Worm (Caenorhabditis elegans) whole organism, L3 larva: Measurements from ENCODE around the gene F15B9.11.

ENCODE experiments used
- ceh-82 ChIP-seq: fragments of 150-350 bp; optimal IDR thresholded peaks from 2 replicates; lab custom pipeline; 2014; ENCODE audit warnings: missing biosample characterization, missing genetic modification characterization
- egl-27 ChIP-seq: sonication (generic microtip); optimal IDR thresholded peaks from 4 replicates; lab custom pipeline; 2017; ENCODE audit warnings: missing biosample characterization, missing genetic modification reagents, missing genetic modification characterization
- fos-1 ChIP-seq: fragments of 150-350 bp; optimal IDR thresholded peaks from 2 replicates; lab custom pipeline; 2014; ENCODE audit warnings: missing biosample characterization, missing genetic modification characterization
- mdl-1 ChIP-seq: fragments of 150-350 bp; optimal IDR thresholded peaks from 2 replicates; lab custom pipeline; 2014; ENCODE audit warnings: missing biosample characterization, missing genetic modification characterization
- nhr-12 ChIP-seq: fragments of 150-350 bp; optimal IDR thresholded peaks from 2 replicates; lab custom pipeline; 2014; ENCODE audit warnings: missing biosample characterization, missing genetic modification characterization
- nhr-67 ChIP-seq: fragments of 150-350 bp; optimal IDR thresholded peaks from 2 replicates; lab custom pipeline; 2014; ENCODE audit warnings: missing biosample characterization, missing genetic modification characterization
- snpc-4 ChIP-seq: fragments of 150-350 bp; optimal IDR thresholded peaks from 2 replicates; lab custom pipeline; 2014; ENCODE audit warnings: missing biosample characterization, missing genetic modification characterization
- unc-62 ChIP-seq: fragments of 150-350 bp; sonication (generic microtip); optimal IDR thresholded peaks from 4 replicates; lab custom pipeline; 2014; ENCODE audit warnings: missing biosample characterization, missing genetic modification reagents, missing genetic modification characterization
- zag-1 ChIP-seq: fragments of 150-350 bp; optimal IDR thresholded peaks from 2 replicates; lab custom pipeline; 2014; ENCODE audit warnings: missing biosample characterization, missing genetic modification characterization
- ztf-11 ChIP-seq: fragments of 150-350 bp; optimal IDR thresholded peaks from 2 replicates; lab custom pipeline; 2014; ENCODE audit warnings: missing biosample characterization, missing genetic modification characterization

DNA sequence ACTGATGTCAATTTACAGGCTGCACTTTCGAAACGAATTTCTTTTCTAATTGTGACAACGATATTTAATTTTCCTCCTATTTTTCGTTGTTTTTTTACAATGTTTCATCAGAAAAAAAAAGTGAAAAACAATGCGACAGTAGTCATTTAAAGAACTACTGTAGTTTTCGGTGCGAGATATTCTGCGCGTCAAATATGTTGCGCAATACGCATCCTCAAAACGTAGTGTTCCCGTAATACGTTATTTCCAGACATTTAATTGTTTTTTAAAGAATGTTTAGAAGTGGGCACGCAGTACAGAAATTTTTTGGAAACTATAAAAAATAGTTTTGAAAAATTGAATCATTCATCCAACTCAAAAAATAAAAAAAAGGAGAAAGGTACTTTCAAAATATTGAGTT lies 18.6 kb downstream of the F15B9.11 start:
- TF ChIP-seq nhr-12 (tag; lab: Kevin White, UChicago) (no peak), fos-1 (no peak), ceh-82 (tag; lab: Kevin White, UChicago) (no peak), egl-27 (no peak), zag-1 (tag; lab: Kevin White, UChicago) (no peak), unc-62 (GFP tag; lab: Kevin White, UChicago) (no peak), nhr-67 (no peak), mdl-1 (tag; lab: Kevin White, UChicago) (no peak), ztf-11 (tag; lab: Kevin White, UChicago) (no peak), snpc-4 (tag; lab: Kevin White, UChicago) (no peak)
